Fruit fly (Drosophila melanogaster): Measurements from ENCODE around the gene CG4440.
A peak's percentile ranks its signal among the peaks of the same experiment; 100 is the strongest.

Gene CG4440

dm6 chr2L:16350742-16351568 lies 21.2 kb downstream of the CG4440 start (continued):
- TF ChIP-seq gt (GFP tag; IDR thresholded peaks at IDR 0.05) (peak; percentile 93), C15 (GFP tag; IDR thresholded peaks at IDR 0.05) (peak; percentile 97), CG17361 (GFP tag; IDR thresholded peaks at IDR 0.05) (peak; percentile 97), Scr (GFP tag; IDR thresholded peaks at IDR 0.05; ENCODE audit: partially characterized antibody) (no peak), HLH54F (GFP tag; optimal IDR thresholded peaks at IDR 0.05) (peak; percentile 98), CG15514 (GFP tag; optimal IDR thresholded peaks at IDR 0.05) (peak; percentile 95), CG17328 (GFP tag; IDR thresholded peaks at IDR 0.05) (peak; percentile 99), Pdp1 (GFP tag; optimal IDR thresholded peaks at IDR 0.05) (peak; percentile 98), repo (GFP tag; optimal IDR thresholded peaks at IDR 0.05) (peak; percentile 96), ttk (GFP tag; IDR thresholded peaks at IDR 0.05) (peak; percentile 98), CG14441 (GFP tag; IDR thresholded peaks at IDR 0.05) (peak; percentile 99), CG11723 (GFP tag; optimal IDR thresholded peaks at IDR 0.05) (peak; percentile 98), CG11695 (GFP tag; IDR thresholded peaks at IDR 0.05) (peak; percentile 99), inv (GFP tag; IDR thresholded peaks at IDR 0.05; ENCODE audit: partially characterized antibody) (no peak), ab (GFP tag; optimal IDR thresholded peaks at IDR 0.05) (peak; percentile 99), Nf-YC (tag; optimal IDR thresholded peaks at IDR 0.05) (peak; percentile 92), insv (GFP tag; optimal IDR thresholded peaks at IDR 0.05) (peak; percentile 56 to 83), fd102C (GFP tag; optimal IDR thresholded peaks at IDR 0.05) (peak; percentile 92), nerfin-2 (GFP tag; IDR thresholded peaks at IDR 0.05; ENCODE audit: partially characterized antibody) (no peak), al (GFP tag; IDR thresholded peaks at IDR 0.05) (peak; percentile 98), HmgZ (tag; optimal IDR thresholded peaks at IDR 0.05) (peak; percentile 99), CG13894 (tag; optimal IDR thresholded peaks at IDR 0.05) (peak; percentile 99), Med (GFP tag) (peak; percentile 100), Elba2 (GFP tag; optimal IDR thresholded peaks at IDR 0.05) (peak; percentile 72), pnt (GFP tag; optimal IDR thresholded peaks at IDR 0.05) (peak; percentile 97), run (tag; optimal IDR thresholded peaks at IDR 0.05) (peak; percentile 99), shn (GFP tag; optimal IDR thresholded peaks at IDR 0.05) (peak; percentile 88), CG15073 (GFP tag; optimal IDR thresholded peaks at IDR 0.05) (peak; percentile 87), ash1 (GFP tag; optimal IDR thresholded peaks at IDR 0.05) (peak; percentile 97), Opbp (GFP tag; IDR thresholded peaks at IDR 0.05; ENCODE audit: partially characterized antibody) (no peak), pho (GFP tag; optimal IDR thresholded peaks at IDR 0.05) (peak; percentile 98), ems (GFP tag; optimal IDR thresholded peaks at IDR 0.05) (peak; percentile 99), scrt (GFP tag; optimal IDR thresholded peaks at IDR 0.05) (peak; percentile 98), CG15011 (GFP tag; optimal IDR thresholded peaks at IDR 0.05) (peak; percentile 99), sima (GFP tag; optimal IDR thresholded peaks at IDR 0.05) (peak; percentile 96), CG8281 (tag; optimal IDR thresholded peaks at IDR 0.05) (peak; percentile 95), crol (GFP tag; IDR thresholded peaks at IDR 0.05) (peak; percentile 87), CG12155 (GFP tag; optimal IDR thresholded peaks at IDR 0.05) (peak; percentile 97), chinmo (GFP tag; IDR thresholded peaks at IDR 0.05; ENCODE audit: partially characterized antibody) (0 out of 4 replicates have a peak, but pooled peaks have one; percentile 46), zf30C (GFP tag; optimal IDR thresholded peaks at IDR 0.05) (peak; percentile 25), schlank (tag; optimal IDR thresholded peaks at IDR 0.05) (peak; percentile 98), CG12942 (GFP tag; optimal IDR thresholded peaks at IDR 0.05) (peak; percentile 98), CG10147 (GFP tag; optimal IDR thresholded peaks at IDR 0.05) (peak; percentile 99), CG1233 (GFP tag; optimal IDR thresholded peaks at IDR 0.05) (peak; percentile 99), Chrac-16 (GFP tag; optimal IDR thresholded peaks at IDR 0.05) (peak; percentile 99), Taf1 (GFP tag; IDR thresholded peaks at IDR 0.05) (peak; percentile 98), CG6854 (GFP tag; optimal IDR thresholded peaks at IDR 0.05) (peak; percentile 99), org-1 (GFP tag; optimal IDR thresholded peaks at IDR 0.05) (peak; percentile 99), sqz (GFP tag; optimal IDR thresholded peaks at IDR 0.05) (peak; percentile 99)
